Fruit fly (Drosophila melanogaster): ENCODE data around the gene Aplip1.
A peak's percentile ranks its signal among the peaks of the same experiment; 100 is the strongest.

Aplip1 gene

dm6 chr3L:1151691-1152090 lies 44.4 kb upstream of the Aplip1 start (continued):
- TF ChIP-seq chn (GFP tag; optimal IDR thresholded peaks at IDR 0.05) (no peak), Fer1 (GFP tag; optimal IDR thresholded peaks at IDR 0.05) (no peak), CG6254 (GFP tag; optimal IDR thresholded peaks at IDR 0.05) (no peak), onecut (GFP tag; IDR thresholded peaks at IDR 0.05) (peak; percentile 34; the same call in 1 of the 2 replicates), Sry-β (GFP tag; optimal IDR thresholded peaks at IDR 0.05) (no peak), ems (GFP tag; optimal IDR thresholded peaks at IDR 0.05) (no peak), Scr (GFP tag; IDR thresholded peaks at IDR 0.05; ENCODE audit: partially characterized antibody) (no peak), Adf1 (GFP tag; IDR thresholded peaks at IDR 0.05) (0 out of 2 replicates have a peak, but pooled peaks have one; percentile 9), CG34224 (GFP tag; IDR thresholded peaks at IDR 0.05; ENCODE audit: partially characterized antibody) (no peak), tll (GFP tag; optimal IDR thresholded peaks at IDR 0.05) (no peak), Ptx1 (GFP tag; IDR thresholded peaks at IDR 0.05) (peak; percentile 54), Dll (GFP tag; IDR thresholded peaks at IDR 0.05; ENCODE audit: partially characterized antibody) (no peak), lbe (GFP tag; optimal IDR thresholded peaks at IDR 0.05) (no peak), CG10147 (GFP tag; optimal IDR thresholded peaks at IDR 0.05) (peak; percentile 16), Trl (optimal IDR thresholded peaks at IDR 0.05) (no peak), Trl (GFP tag; optimal IDR thresholded peaks at IDR 0.05) (no peak), gfzf (GFP tag; optimal IDR thresholded peaks at IDR 0.05) (no peak), eyg (GFP tag; optimal IDR thresholded peaks at IDR 0.05) (no peak), CG8924 (tag; optimal IDR thresholded peaks at IDR 0.05) (peak; percentile 25), CG16813 (GFP tag; IDR thresholded peaks at IDR 0.05; ENCODE audit: partially characterized antibody) (no peak), CG6654 (GFP tag; optimal IDR thresholded peaks at IDR 0.05) (no peak), CG9932 (GFP tag; IDR thresholded peaks at IDR 0.05) (peak; percentile 63), Bdp1 (GFP tag; optimal IDR thresholded peaks at IDR 0.05) (no peak), Ssrp (tag; optimal IDR thresholded peaks at IDR 0.05) (peak; percentile 28), unc-4 (GFP tag; IDR thresholded peaks at IDR 0.05; ENCODE audit: partially characterized antibody) (no peak), CG12299 (tag; optimal IDR thresholded peaks at IDR 0.05) (no peak), Oaz (GFP tag; IDR thresholded peaks at IDR 0.05) (peak; percentile 47), corto (GFP tag; optimal IDR thresholded peaks at IDR 0.05) (no peak), CG14014 (GFP tag; IDR thresholded peaks at IDR 0.05) (peak; percentile 63), MTF-1 (GFP tag; optimal IDR thresholded peaks at IDR 0.05; ENCODE audit: borderline replicate concordance) (no peak), CG33213 (GFP tag; optimal IDR thresholded peaks at IDR 0.05) (no peak), bcd (GFP tag; optimal IDR thresholded peaks at IDR 0.05) (peak; percentile 49), psq (GFP tag; optimal IDR thresholded peaks at IDR 0.05) (no peak), CG9437 (GFP tag; optimal IDR thresholded peaks at IDR 0.05) (peak; percentile 11), NK7.1 (GFP tag; optimal IDR thresholded peaks at IDR 0.05) (no peak), CG3407 (GFP tag; optimal IDR thresholded peaks at IDR 0.05) (no peak), slp2 (GFP tag; optimal IDR thresholded peaks at IDR 0.05) (no peak), cg (GFP tag; optimal IDR thresholded peaks at IDR 0.05) (no peak), trh (GFP tag; optimal IDR thresholded peaks at IDR 0.05) (no peak), tx (GFP tag; optimal IDR thresholded peaks at IDR 0.05) (no peak), pzg (GFP tag; optimal IDR thresholded peaks at IDR 0.05) (no peak), CG31388 (GFP tag; optimal IDR thresholded peaks at IDR 0.05) (no peak), pan (optimal IDR thresholded peaks at IDR 0.05) (no peak), pan (GFP tag; optimal IDR thresholded peaks at IDR 0.05 in 1 of 2, IDR thresholded peaks at IDR 0.05 in 1 of 2) (peak in 1 of 2 experiments; percentile 60), Asciz (GFP tag; optimal IDR thresholded peaks at IDR 0.05) (peak; percentile 25), CHES-1-like (GFP tag; optimal IDR thresholded peaks at IDR 0.05) (no peak), C15 (GFP tag; IDR thresholded peaks at IDR 0.05) (no peak), CG31441 (GFP tag; IDR thresholded peaks at IDR 0.05) (peak; percentile 63; the same call in 1 of the 2 replicates), dmrt11E (tag; optimal IDR thresholded peaks at IDR 0.05) (no peak), ind (GFP tag; optimal IDR thresholded peaks at IDR 0.05) (peak; percentile 38), CG1233 (GFP tag; optimal IDR thresholded peaks at IDR 0.05) (no peak)

Data from whole organism, embryonic.